Worm (Caenorhabditis elegans): ENCODE data around the gene C03B1.13.

DNA sequence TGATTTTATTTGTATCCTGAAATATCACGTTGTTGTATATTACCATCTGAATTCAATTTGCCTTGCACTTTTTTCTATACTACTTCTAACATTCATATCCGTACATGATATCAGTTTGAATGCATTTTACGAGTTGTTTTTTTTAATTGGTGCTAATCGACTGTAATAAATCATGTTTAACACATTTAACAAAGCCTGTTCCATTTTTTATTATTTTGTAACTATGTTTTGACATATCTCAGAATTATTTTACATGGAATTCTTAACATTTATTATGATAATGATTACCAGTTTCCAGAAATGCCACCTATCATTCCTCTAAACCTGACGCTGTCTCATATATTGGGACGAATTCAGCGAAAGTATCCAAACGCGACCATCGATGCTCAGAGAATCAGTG lies 27.9 kb upstream of the C03B1.13 start, which contains the start of gene C03B1.3:
- TF ChIP-seq mdt-29 (GFP tag; IDR thresholded peaks at IDR 0.05) (no peak), ceh-82 (tag; optimal IDR thresholded peaks at IDR 0.05) (no peak), egl-27 (tag; optimal IDR thresholded peaks at IDR 0.05) (no peak), zag-1 (tag; optimal IDR thresholded peaks at IDR 0.05) (no peak), nhr-42 (GFP tag; IDR thresholded peaks at IDR 0.05) (no peak)
